Worm (Caenorhabditis elegans): ENCODE data around the gene srt-24.

- TF ChIP-seq tab-1 (GFP tag; IDR thresholded peaks at IDR 0.05): no peak
- no peak for TF ChIP-seq klf-2 (GFP tag; conservative IDR thresholded peaks at IDR 0.05)
- TF ChIP-seq med-1 (GFP tag; optimal IDR thresholded peaks at IDR 0.05; ENCODE audit: insufficient read depth): no peak
- TF ChIP-seq ztf-23 (GFP tag; IDR thresholded peaks at IDR 0.05): no peak
- no peak for TF ChIP-seq ref-1 (GFP tag; conservative IDR thresholded peaks at IDR 0.05)
- TF ChIP-seq ztf-29 (GFP tag; IDR thresholded peaks at IDR 0.05): no peak
These were observed 26.1 kb upstream of the srt-24 start for ce11 chrIV:756956-757355.
